Worm (Caenorhabditis elegans) whole organism, midembryonic: ENCODE measurements around the gene Y48A6B.7.

ENCODE experiments used
- cog-1 ChIP-seq: sonication (generic microtip); optimal IDR thresholded peaks from 2 replicates; lab custom pipeline; 2016; ENCODE audit warnings: missing genetic modification characterization, missing compliant biosample characterization
- flt-1 ChIP-seq: fragments of 200-800 bp; sonication (Bioruptor generic); IDR thresholded peaks from 2 replicates; pipeline ENCODE4 v1.3.6; 2022; ENCODE audit warnings: missing genetic modification characterization, missing compliant biosample characterization
- klf-2 ChIP-seq: fragments of 200-800 bp; sonication (Bioruptor generic); conservative IDR thresholded peaks from 2 replicates; pipeline ENCODE4 v1.3.6; 2022; ENCODE audit warnings: missing genetic modification reagents, missing genetic modification characterization, missing compliant biosample characterization
- tab-1 ChIP-seq: fragments of 200-800 bp; sonication (Bioruptor generic); IDR thresholded peaks from 2 replicates; pipeline ENCODE4 v1.3.6; 2022; ENCODE audit warnings: missing genetic modification characterization, missing compliant biosample characterization

DNA sequence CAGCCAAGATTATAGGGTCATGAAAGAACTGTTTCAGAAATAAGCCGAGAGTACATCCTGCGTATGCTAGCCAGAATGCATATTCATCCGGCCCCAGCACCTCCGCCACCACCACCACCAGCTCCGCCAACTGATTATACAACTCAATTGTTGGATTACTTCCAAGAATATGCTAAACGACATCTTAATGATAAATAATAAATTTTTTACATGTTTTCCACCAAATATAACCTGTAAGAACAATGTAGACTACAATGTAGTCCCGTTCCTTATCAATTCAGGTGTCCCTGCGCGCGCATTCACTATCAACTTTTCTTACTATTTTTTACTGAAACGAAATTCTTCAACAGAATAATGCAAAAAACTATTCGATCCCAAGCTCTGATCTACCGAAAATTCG lies 6.5 kb upstream of the Y48A6B.7 start, which contains the start of gene Y48A6B.9:
- TF ChIP-seq cog-1 (tag; lab: Kevin White, UChicago): no peak
- no peak for TF ChIP-seq klf-2 (GFP tag; lab: Robert Waterston, UW)
- no peak for TF ChIP-seq tab-1 (GFP tag; lab: Robert Waterston, UW)
- TF ChIP-seq flt-1: no peak
